Worm (Caenorhabditis elegans) whole organism, L4/young adult: ENCODE results near the gene Y32G9A.3.

Source experiments
- W03F9.2 ChIP-seq: fragments of 150-350 bp; optimal IDR thresholded peaks from 2 replicates; lab custom pipeline; 2014; ENCODE audit warnings: missing biosample characterization, missing genetic modification characterization
- dao-5 ChIP-seq: sonication (generic microtip); optimal IDR thresholded peaks from 2 replicates; lab custom pipeline; 2016; ENCODE audit warnings: missing genotype, missing genetic modification characterization, moderate library complexity, missing compliant biosample characterization
- him-1 ChIP-seq: sonication (generic microtip); optimal IDR thresholded peaks from 2 replicates; lab custom pipeline; 2016; ENCODE audit warnings: missing genotype, missing genetic modification reagents, missing genetic modification characterization, missing compliant biosample characterization

DNA sequence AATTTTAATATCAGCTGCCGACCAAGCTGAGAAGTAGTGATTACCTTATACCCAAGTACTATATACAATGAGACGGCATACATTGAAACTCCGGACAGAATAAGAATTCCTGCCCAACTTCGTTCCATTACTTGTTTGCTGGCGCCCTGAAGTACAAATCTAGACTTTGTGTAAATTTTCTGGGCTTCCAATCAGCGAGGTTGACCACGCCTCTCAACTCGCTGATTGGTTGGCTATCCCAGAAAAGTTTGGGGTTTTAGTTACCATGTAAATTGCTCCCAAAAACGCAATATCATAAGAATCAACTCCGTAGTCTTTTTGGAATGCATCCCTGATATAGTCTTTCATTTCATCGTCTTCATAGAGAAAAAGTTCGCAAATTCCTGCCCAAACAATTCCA, 44.0 kb downstream of the Y32G9A.3 start:
- TF ChIP-seq him-1 (tag; lab: Kevin White, UChicago): no peak
- no peak for TF ChIP-seq W03F9.2 (tag; lab: Kevin White, UChicago)
- TF ChIP-seq dao-5 (tag; lab: Kevin White, UChicago): no peak
